Worm (Caenorhabditis elegans): ENCODE data around the gene best-9.

best-9 gene

ce11 chrIV:6526522-6526921, 34.0 kb upstream of the best-9 start:
- TF ChIP-seq tra-4 (tag; optimal IDR thresholded peaks at IDR 0.05) = no peak

- no peak for TF ChIP-seq tbx-11 (GFP tag; IDR thresholded peaks at IDR 0.05)
Measured at ce11 chrIV:6528202-6528601, 32.3 kb upstream of the best-9 start.

DNA sequence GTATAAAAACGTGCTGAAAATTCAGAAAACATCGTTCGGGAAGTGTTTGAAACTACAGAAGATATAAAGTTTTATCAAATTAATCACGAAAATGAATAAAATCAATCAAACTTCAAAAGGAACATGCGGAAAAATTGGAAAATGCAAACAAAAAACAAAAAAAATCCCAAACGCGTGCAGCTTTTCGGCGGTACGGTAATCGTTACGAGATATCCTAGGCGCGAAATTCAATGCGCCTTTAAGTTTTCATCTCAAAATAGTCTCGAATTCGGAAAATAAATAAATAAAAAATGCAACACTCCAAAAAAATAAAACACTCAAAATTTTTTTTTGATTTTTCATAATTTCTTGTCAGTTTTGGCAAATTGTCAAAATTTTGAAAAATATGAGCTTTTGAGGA, 30.7 kb upstream of the best-9 start:
- TF ChIP-seq scrt-1 (GFP tag; IDR thresholded peaks at IDR 0.05) (no peak), F13C5.2 (tag; optimal IDR thresholded peaks at IDR 0.05) (no peak), ama-1 (optimal IDR thresholded peaks at IDR 0.05) (no peak), aly-1 (tag; optimal IDR thresholded peaks at IDR 0.05) (no peak), hmbx-1 (tag; optimal IDR thresholded peaks at IDR 0.05) (no peak), hmg-4 (GFP tag; optimal IDR thresholded peaks at IDR 0.05) (no peak), pes-1 (GFP tag; IDR thresholded peaks at IDR 0.05) (no peak)

ce11 chrIV:6531450-6531849, 29.1 kb upstream of the best-9 start, which contains the start of gene C01G5.4:
Gene C01G5.4 (plus strand): TSS chrIV:6531750.
- TF ChIP-seq pes-1 (GFP tag; IDR thresholded peaks at IDR 0.05) = no peak
- TF ChIP-seq hnd-1 (tag; optimal IDR thresholded peaks at IDR 0.05) = no peak
- no peak for TF ChIP-seq hmg-4 (GFP tag; optimal IDR thresholded peaks at IDR 0.05)

ce11 chrIV:6535908-6536307, 24.6 kb upstream of the best-9 start, which contains the start of gene C01G5.3:
Gene C01G5.3 (plus strand): TSS chrIV:6536208.
- TF ChIP-seq sea-1 (GFP tag; conservative IDR thresholded peaks at IDR 0.05) (no peak), ceh-36 (tag; optimal IDR thresholded peaks at IDR 0.05) (no peak), ama-1 (optimal IDR thresholded peaks at IDR 0.05) (no peak), hnd-1 (tag; optimal IDR thresholded peaks at IDR 0.05) (no peak), scrt-1 (GFP tag; IDR thresholded peaks at IDR 0.05) (no peak), ets-7 (tag; optimal IDR thresholded peaks at IDR 0.05) (no peak), B0310.2 (tag; optimal IDR thresholded peaks at IDR 0.05) (no peak), hmg-4 (GFP tag; optimal IDR thresholded peaks at IDR 0.05) (no peak), hmbx-1 (tag; optimal IDR thresholded peaks at IDR 0.05) (no peak), pes-1 (GFP tag; IDR thresholded peaks at IDR 0.05) (no peak), tbx-37 (GFP tag; conservative IDR thresholded peaks at IDR 0.05) (no peak), flt-1 (GFP tag; IDR thresholded peaks at IDR 0.05) (no peak), tbx-11 (GFP tag; IDR thresholded peaks at IDR 0.05) (no peak), aly-1 (tag; optimal IDR thresholded peaks at IDR 0.05) (no peak), ceh-13 (GFP tag; optimal IDR thresholded peaks at IDR 0.05) (no peak), F13C5.2 (tag; optimal IDR thresholded peaks at IDR 0.05) (no peak)

DNA sequence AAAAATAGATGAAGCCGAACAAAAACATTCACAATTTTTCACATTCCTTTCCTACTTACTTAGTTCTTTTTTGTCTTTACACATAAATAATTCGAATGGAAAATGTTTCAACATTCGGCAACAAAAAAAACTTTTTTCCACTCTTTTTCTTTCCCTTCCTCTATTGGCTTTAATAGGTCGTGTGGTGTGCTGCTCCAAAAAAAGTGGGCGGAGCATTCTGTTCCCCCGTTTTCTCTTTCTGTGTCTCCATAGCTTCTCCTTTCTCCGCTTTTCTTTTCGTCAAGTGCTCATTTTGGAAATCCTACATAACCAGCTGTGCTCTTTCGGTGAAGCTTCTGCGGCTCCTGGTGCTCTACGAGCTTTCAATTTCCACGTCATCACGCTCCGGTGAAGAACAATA, 19.1 kb upstream of the best-9 start, which contains the start of gene C01G5.25:
Gene C01G5.25, plus strand, starts transcription at position 250 of the 400 bp plus-strand sequence.
- TF ChIP-seq ama-1 (optimal IDR thresholded peaks at IDR 0.05) (no peak), ets-7 (tag; optimal IDR thresholded peaks at IDR 0.05) (no peak), tra-4 (tag; optimal IDR thresholded peaks at IDR 0.05) (no peak), hmbx-1 (tag; optimal IDR thresholded peaks at IDR 0.05) (no peak), tbx-11 (GFP tag; IDR thresholded peaks at IDR 0.05) (no peak), ceh-36 (tag; optimal IDR thresholded peaks at IDR 0.05) (no peak), F13C5.2 (tag; optimal IDR thresholded peaks at IDR 0.05) (no peak), tbx-37 (GFP tag; conservative IDR thresholded peaks at IDR 0.05) (no peak), pes-1 (GFP tag; IDR thresholded peaks at IDR 0.05) (no peak), scrt-1 (GFP tag; IDR thresholded peaks at IDR 0.05) (no peak), ceh-13 (GFP tag; optimal IDR thresholded peaks at IDR 0.05) (no peak), flt-1 (GFP tag; IDR thresholded peaks at IDR 0.05) (no peak)

ce11 chrIV:6542962-6543361, 17.6 kb upstream of the best-9 start:
- TF ChIP-seq flt-1 (GFP tag; IDR thresholded peaks at IDR 0.05) = no peak
- no peak for TF ChIP-seq B0310.2 (tag; optimal IDR thresholded peaks at IDR 0.05)
- no peak for TF ChIP-seq tra-4 (tag; optimal IDR thresholded peaks at IDR 0.05)
- TF ChIP-seq ceh-36 (tag; optimal IDR thresholded peaks at IDR 0.05) = no peak
- no peak for TF ChIP-seq scrt-1 (GFP tag; IDR thresholded peaks at IDR 0.05)
- TF ChIP-seq ets-7 (tag; optimal IDR thresholded peaks at IDR 0.05) = no peak
- TF ChIP-seq hmbx-1 (tag; optimal IDR thresholded peaks at IDR 0.05) = no peak
- TF ChIP-seq tbx-11 (GFP tag; IDR thresholded peaks at IDR 0.05) = no peak
- no peak for TF ChIP-seq sea-1 (GFP tag; conservative IDR thresholded peaks at IDR 0.05)
- no peak for TF ChIP-seq ceh-13 (GFP tag; optimal IDR thresholded peaks at IDR 0.05)
- no peak for TF ChIP-seq F13C5.2 (tag; optimal IDR thresholded peaks at IDR 0.05)
- no peak for TF ChIP-seq hmg-4 (GFP tag; optimal IDR thresholded peaks at IDR 0.05)
- no peak for TF ChIP-seq pes-1 (GFP tag; IDR thresholded peaks at IDR 0.05)
- no peak for TF ChIP-seq tbx-37 (GFP tag; conservative IDR thresholded peaks at IDR 0.05)
- no peak for TF ChIP-seq ama-1 (optimal IDR thresholded peaks at IDR 0.05)
- no peak for TF ChIP-seq hnd-1 (tag; optimal IDR thresholded peaks at IDR 0.05)

DNA sequence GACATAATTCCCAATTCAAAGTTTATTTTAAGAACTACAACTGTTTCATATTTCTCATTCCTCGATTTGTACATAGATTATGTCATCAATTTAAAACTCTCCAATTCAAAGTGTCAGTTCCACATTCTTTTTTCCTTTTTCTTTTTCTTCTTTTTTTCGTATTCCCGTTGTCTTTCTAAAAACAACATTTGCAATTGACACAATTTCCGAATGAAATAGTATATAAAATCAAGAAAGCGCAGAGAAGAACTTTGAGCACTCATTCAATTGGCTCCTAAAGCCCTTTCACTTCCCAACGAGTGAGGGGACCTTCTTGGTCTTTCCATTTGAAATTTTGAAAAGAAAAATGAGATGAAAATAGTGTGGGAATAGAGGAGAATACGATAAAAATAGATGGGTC, 13.1 kb upstream of the best-9 start:
- TF ChIP-seq aly-1 (tag; optimal IDR thresholded peaks at IDR 0.05) = no peak
- no peak for TF ChIP-seq ama-1 (optimal IDR thresholded peaks at IDR 0.05)
- no peak for TF ChIP-seq pes-1 (GFP tag; IDR thresholded peaks at IDR 0.05)
- TF ChIP-seq tbx-11 (GFP tag; IDR thresholded peaks at IDR 0.05) = no peak
- no peak for TF ChIP-seq B0310.2 (tag; optimal IDR thresholded peaks at IDR 0.05)
- no peak for TF ChIP-seq tbx-37 (GFP tag; conservative IDR thresholded peaks at IDR 0.05)
- no peak for TF ChIP-seq ceh-13 (GFP tag; optimal IDR thresholded peaks at IDR 0.05)
- TF ChIP-seq hnd-1 (tag; optimal IDR thresholded peaks at IDR 0.05) = no peak
- no peak for TF ChIP-seq flt-1 (GFP tag; IDR thresholded peaks at IDR 0.05)
- no peak for TF ChIP-seq hmbx-1 (tag; optimal IDR thresholded peaks at IDR 0.05)
- TF ChIP-seq tra-4 (tag; optimal IDR thresholded peaks at IDR 0.05) = no peak
- TF ChIP-seq F13C5.2 (tag; optimal IDR thresholded peaks at IDR 0.05) = no peak
- TF ChIP-seq ets-7 (tag; optimal IDR thresholded peaks at IDR 0.05) = no peak

DNA sequence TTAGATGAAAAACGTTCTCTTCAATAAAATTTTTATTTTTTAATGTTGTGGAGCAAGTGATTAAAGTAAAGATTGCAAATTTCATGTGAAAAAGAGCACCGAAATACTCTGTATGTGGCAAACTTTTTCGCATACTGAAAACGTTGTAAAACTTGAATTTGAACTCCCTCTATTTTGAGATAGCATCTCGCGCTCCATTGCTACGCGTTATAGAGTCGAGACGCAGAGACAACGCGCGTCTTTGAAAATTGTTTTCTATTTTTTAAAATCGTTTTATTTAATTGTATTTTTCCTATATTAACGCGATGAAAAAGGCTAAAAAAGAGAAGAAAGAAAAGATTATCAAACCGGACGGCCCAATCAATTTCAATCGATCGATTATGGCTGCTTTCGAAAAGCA, 11.9 kb upstream of the best-9 start, which contains the start of gene fan-1:
Gene fan-1, plus strand, starts transcription at position 78 of the 400 bp plus-strand sequence.
- TF ChIP-seq pes-1 (GFP tag; IDR thresholded peaks at IDR 0.05) (no peak), tra-4 (tag; optimal IDR thresholded peaks at IDR 0.05) (no peak), aly-1 (tag; optimal IDR thresholded peaks at IDR 0.05) (no peak), hmbx-1 (tag; optimal IDR thresholded peaks at IDR 0.05) (no peak), flt-1 (GFP tag; IDR thresholded peaks at IDR 0.05) (no peak), F13C5.2 (tag; optimal IDR thresholded peaks at IDR 0.05) (no peak), hmg-4 (GFP tag; optimal IDR thresholded peaks at IDR 0.05) (no peak)

All from whole organism, early embryonic.